Fruit fly (Drosophila melanogaster): ENCODE measurements around the gene Dim1.

DNA sequence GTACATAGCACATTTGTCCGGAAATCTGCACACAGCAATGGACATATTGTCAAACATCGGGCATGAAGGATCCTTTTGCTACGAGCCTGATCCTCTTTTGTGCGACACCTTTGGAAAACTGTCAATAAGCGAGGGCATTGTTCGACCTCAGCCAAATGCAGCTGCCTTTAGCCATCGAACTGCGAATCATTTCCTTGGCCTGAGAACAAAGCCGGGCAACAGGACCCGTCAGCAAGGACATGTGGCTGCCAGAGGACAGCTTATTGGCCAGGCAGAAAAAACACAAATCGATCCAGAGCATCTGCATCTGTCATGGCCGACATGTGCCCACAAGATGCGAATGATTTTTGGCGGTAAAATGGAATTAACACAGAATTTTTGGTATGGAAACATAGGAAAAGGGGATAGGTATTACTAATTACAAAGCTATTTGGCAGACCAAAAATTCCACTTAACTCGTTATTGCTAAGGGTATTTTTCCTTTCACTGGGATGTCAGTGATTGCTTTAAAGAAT lies 33.0 kb upstream of the Dim1 start:
- TF ChIP-seq kay (GFP tag; ENCODE audit: borderline replicate concordance) (no peak), CG12768 (GFP tag; optimal IDR thresholded peaks at IDR 0.05) (no peak)

Data from whole organism, adult.